Fruit fly (Drosophila melanogaster) whole organism, embryonic: ENCODE data around the gene Syt12.

ENCODE experiments used
- CG10543 ChIP-seq: fragments of 200-800 bp; sonication (Bioruptor generic); optimal IDR thresholded peaks from 3 replicates; lab custom pipeline; 2017; ENCODE audit warnings: missing biosample characterization, mild to moderate bottlenecking, missing genetic modification characterization, moderate library complexity
- CG11696 ChIP-seq: fragments of 200-800 bp; sonication (Bioruptor generic); IDR thresholded peaks from 2 replicates; pipeline ENCODE4 v1.3.6; 2022; ENCODE audit warnings: missing biosample characterization, missing genetic modification characterization
- CG12155 ChIP-seq: fragments of 200-800 bp; sonication (Bioruptor generic); optimal IDR thresholded peaks from 3 replicates; lab custom pipeline; 2016; ENCODE audit warnings: missing biosample characterization, missing genetic modification characterization
- CG12391 ChIP-seq: fragments of 200-800 bp; sonication (Bioruptor generic); optimal IDR thresholded peaks from 3 replicates; lab custom pipeline; 2018; ENCODE audit warnings: missing biosample characterization, mild to moderate bottlenecking, missing genetic modification characterization, moderate library complexity
- CG12744 ChIP-seq: fragments of 200-800 bp; sonication (Bioruptor generic); optimal IDR thresholded peaks from 2 replicates; lab custom pipeline; 2016; ENCODE audit warnings: missing biosample characterization, missing genetic modification characterization
- CG13123 ChIP-seq: fragments of 200-800 bp; sonication (Bioruptor generic); optimal IDR thresholded peaks from 2 replicates; lab custom pipeline; 2016; ENCODE audit warnings: missing biosample characterization, missing genetic modification characterization
- CG15514 ChIP-seq: fragments of 200-800 bp; sonication (Bioruptor generic); optimal IDR thresholded peaks from 3 replicates; lab custom pipeline; 2017; ENCODE audit warnings: missing biosample characterization, missing genetic modification characterization, mild to moderate bottlenecking, moderate library complexity, missing genetic modification reagents
- CG16813 ChIP-seq: fragments of 200-800 bp; sonication (Bioruptor generic); IDR thresholded peaks from 3 replicates; pipeline ENCODE4 v1.3.6; 2022; ENCODE audit warnings: missing biosample characterization, missing genetic modification characterization; ENCODE audit not compliant: partially characterized antibody
- CG17328 ChIP-seq: fragments of 200-800 bp; sonication (Bioruptor generic); IDR thresholded peaks from 2 replicates; pipeline ENCODE4 v1.3.6; 2022; ENCODE audit warnings: missing biosample characterization, missing genetic modification characterization
- CG30020 ChIP-seq: fragments of 200-800 bp; optimal IDR thresholded peaks from 2 replicates; lab custom pipeline; 2019; ENCODE audit warnings: missing biosample characterization, mild to moderate bottlenecking, missing genetic modification characterization, moderate library complexity
- CG3407 ChIP-seq: fragments of 200-800 bp; sonication (Bioruptor generic); optimal IDR thresholded peaks from 2 replicates; lab custom pipeline; 2018; ENCODE audit warnings: missing biosample characterization, mild to moderate bottlenecking, missing genetic modification characterization
- CG34224 ChIP-seq: fragments of 200-800 bp; sonication (Bioruptor generic); IDR thresholded peaks from 3 replicates; pipeline ENCODE4 v1.3.6; 2022; ENCODE audit warnings: missing biosample characterization, missing genetic modification characterization; ENCODE audit not compliant: partially characterized antibody
- CG7839 ChIP-seq: fragments of 200-800 bp; sonication (Bioruptor generic); optimal IDR thresholded peaks from 3 replicates; lab custom pipeline; 2018; ENCODE audit warnings: missing biosample characterization, mild to moderate bottlenecking, missing genetic modification characterization, moderate library complexity
- CG8388 ChIP-seq: fragments of 200-800 bp; sonication (Bioruptor generic); optimal IDR thresholded peaks from 2 replicates; lab custom pipeline; 2019; ENCODE audit warnings: missing biosample characterization, mild to moderate bottlenecking, missing genetic modification characterization, moderate library complexity
- CG8924 ChIP-seq: fragments of 200-800 bp; optimal IDR thresholded peaks from 3 replicates; lab custom pipeline; 2019; ENCODE audit warnings: missing biosample characterization, mild to moderate bottlenecking, missing genetic modification characterization, moderate library complexity
- CG9932 ChIP-seq: fragments of 200-800 bp; sonication (Bioruptor generic); IDR thresholded peaks from 2 replicates; pipeline ENCODE4 v1.3.6; 2022; ENCODE audit warnings: missing biosample characterization, missing genetic modification characterization
- CTCF ChIP-seq: fragments of 200-800 bp; sonication (Bioruptor generic); optimal IDR thresholded peaks from 2 replicates; lab custom pipeline; 2017; ENCODE audit warnings: missing biosample characterization, mild to moderate bottlenecking, missing genetic modification characterization, moderate library complexity
- Dek ChIP-seq: fragments of 200-800 bp; sonication (Bioruptor generic); optimal IDR thresholded peaks from 3 replicates; lab custom pipeline; 2019; ENCODE audit warnings: missing biosample characterization, mild to moderate bottlenecking, missing genetic modification characterization, moderate library complexity
- Dp ChIP-seq: fragments of 200-800 bp; sonication (Bioruptor generic); optimal IDR thresholded peaks from 2 replicates; lab custom pipeline; 2018; ENCODE audit warnings: missing biosample characterization, mild to moderate bottlenecking, missing genetic modification characterization, moderate library complexity
- Drgx ChIP-seq: fragments of 200-800 bp; sonication (Bioruptor generic); IDR thresholded peaks from 2 replicates; pipeline ENCODE4 v1.3.6; 2022; ENCODE audit warnings: missing biosample characterization, missing genetic modification characterization
- E2f2 ChIP-seq: fragments of 200-800 bp; sonication (Bioruptor generic); IDR thresholded peaks from 2 replicates; pipeline ENCODE4 v1.3.6; 2022; ENCODE audit warnings: missing biosample characterization, missing genetic modification characterization
- ERR ChIP-seq: fragments of 200-800 bp; sonication (Bioruptor generic); optimal IDR thresholded peaks from 2 replicates; lab custom pipeline; 2016; ENCODE audit warnings: missing biosample characterization, missing genetic modification characterization
- Gsc ChIP-seq: fragments of 200-800 bp; sonication (Bioruptor generic); IDR thresholded peaks from 2 replicates; pipeline ENCODE4 v1.3.6; 2022; ENCODE audit warnings: missing biosample characterization, missing genetic modification characterization
- HLH3B ChIP-seq: fragments of 200-800 bp; sonication (Bioruptor generic); IDR thresholded peaks from 2 replicates; pipeline ENCODE4 v1.3.6; 2022; ENCODE audit warnings: missing biosample characterization, missing genetic modification characterization
- HLH54F ChIP-seq: fragments of 200-800 bp; sonication (Bioruptor generic); optimal IDR thresholded peaks from 3 replicates; lab custom pipeline; 2016; ENCODE audit warnings: missing biosample characterization, missing genetic modification characterization
- MESR4 ChIP-seq: fragments of 200-800 bp; sonication (Bioruptor generic); optimal IDR thresholded peaks from 2 replicates; lab custom pipeline; 2018; ENCODE audit warnings: missing biosample characterization, mild to moderate bottlenecking, missing genetic modification characterization, moderate library complexity
- Mad ChIP-seq: fragments of 200-800 bp; sonication (Bioruptor generic); optimal IDR thresholded peaks from 2 replicates; lab custom pipeline; 2016; ENCODE audit warnings: missing biosample characterization, missing genetic modification characterization
- Med ChIP-seq: fragments of 200-800 bp; sonication (Bioruptor generic); peaks from one replicate; lab custom pipeline; 2016; ENCODE audit warnings: missing biosample characterization, missing genetic modification characterization, mild to moderate bottlenecking, inconsistent platforms, moderate library complexity
- Pdp1 ChIP-seq, 2 experiments: fragments of 200-800 bp; sonication (Bioruptor generic); optimal IDR thresholded peaks; 3 replicates each; lab custom pipeline; 2016; ENCODE audit warnings: missing biosample characterization in 2 of 2, missing genetic modification characterization in 2 of 2, mild to moderate bottlenecking in 1 of 2, moderate library complexity in 1 of 2
- Rx ChIP-seq: fragments of 200-800 bp; sonication (Bioruptor generic); IDR thresholded peaks from 2 replicates; pipeline ENCODE4 v1.3.6; 2022; ENCODE audit warnings: missing biosample characterization, missing genetic modification characterization
- Side ChIP-seq: fragments of 200-800 bp; sonication (Bioruptor generic); optimal IDR thresholded peaks from 2 replicates; lab custom pipeline; 2016; ENCODE audit warnings: missing biosample characterization, missing genetic modification characterization
- Sox100B ChIP-seq: fragments of 200-800 bp; sonication (Bioruptor generic); optimal IDR thresholded peaks from 3 replicates; lab custom pipeline; 2018; ENCODE audit warnings: missing biosample characterization, mild to moderate bottlenecking, missing genetic modification characterization
- bowl ChIP-seq: fragments of 200-800 bp; sonication (Bioruptor generic); IDR thresholded peaks from 2 replicates; pipeline ENCODE4 v1.3.6; 2022; ENCODE audit warnings: missing biosample characterization, missing genetic modification characterization
- cg ChIP-seq: fragments of 200-800 bp; sonication (Bioruptor generic); optimal IDR thresholded peaks from 3 replicates; lab custom pipeline; 2019; ENCODE audit warnings: missing biosample characterization, mild to moderate bottlenecking, missing genetic modification characterization, moderate library complexity
- ci ChIP-seq: fragments of 200-800 bp; sonication (Bioruptor generic); IDR thresholded peaks from 3 replicates; pipeline ENCODE4 v1.3.6; 2022; ENCODE audit warnings: missing biosample characterization, missing genetic modification characterization
- cwo ChIP-seq: fragments of 200-800 bp; sonication (Bioruptor generic); optimal IDR thresholded peaks from 3 replicates; lab custom pipeline; 2017; ENCODE audit warnings: missing biosample characterization, missing genetic modification characterization, mild to moderate bottlenecking, moderate library complexity, missing genetic modification reagents
- dimm ChIP-seq: fragments of 200-800 bp; sonication (Bioruptor generic); IDR thresholded peaks from 2 replicates; pipeline ENCODE4 v1.3.6; 2022; ENCODE audit warnings: missing biosample characterization, missing genetic modification characterization
- fd64A ChIP-seq: fragments of 200-800 bp; sonication (Bioruptor generic); optimal IDR thresholded peaks from 3 replicates; lab custom pipeline; 2018; ENCODE audit warnings: missing biosample characterization, mild to moderate bottlenecking, missing genetic modification characterization
- ftz-f1 ChIP-seq: fragments of 200-800 bp; sonication (Bioruptor generic); optimal IDR thresholded peaks from 2 replicates; lab custom pipeline; 2016; ENCODE audit warnings: missing biosample characterization, missing genetic modification characterization
- gem ChIP-seq: fragments of 200-800 bp; sonication (Bioruptor generic); optimal IDR thresholded peaks from 2 replicates; lab custom pipeline; 2019; ENCODE audit warnings: missing biosample characterization, mild to moderate bottlenecking, missing genetic modification characterization, moderate library complexity
- gfzf ChIP-seq: fragments of 200-800 bp; sonication (Bioruptor generic); optimal IDR thresholded peaks from 2 replicates; lab custom pipeline; 2016; ENCODE audit warnings: missing biosample characterization, mild to moderate bottlenecking, missing genetic modification characterization, moderate library complexity
- grau ChIP-seq: fragments of 200-800 bp; optimal IDR thresholded peaks from 3 replicates; lab custom pipeline; 2019; ENCODE audit warnings: missing biosample characterization, mild to moderate bottlenecking, missing genetic modification characterization, moderate library complexity
- hbn ChIP-seq: fragments of 200-800 bp; sonication (Bioruptor generic); IDR thresholded peaks from 2 replicates; pipeline ENCODE4 v1.3.6; 2022; ENCODE audit warnings: missing biosample characterization, missing genetic modification characterization; ENCODE audit not compliant: partially characterized antibody
- insv ChIP-seq, 2 experiments: fragments of 200-800 bp; sonication (Bioruptor generic); optimal IDR thresholded peaks; 3 replicates each; lab custom pipeline; 2016 to 2018; ENCODE audit warnings: missing biosample characterization in 2 of 2, missing genetic modification characterization in 2 of 2
- lola ChIP-seq, 3 experiments: fragments of >200 bp in 2 of 3; fragments of 200-800 bp in 1 of 3; sonication (Bioruptor generic) in 1 of 3; optimal IDR thresholded peaks; 2 replicates each; lab custom pipeline; 2017 to 2019; ENCODE audit warnings: missing biosample characterization in 3 of 3, missing genetic modification characterization in 3 of 3, mild to moderate bottlenecking in 1 of 3, moderate library complexity in 1 of 3
- luna ChIP-seq: fragments of 200-800 bp; sonication (Bioruptor generic); optimal IDR thresholded peaks from 2 replicates; lab custom pipeline; 2016; ENCODE audit warnings: missing biosample characterization, missing genetic modification characterization
- mirr ChIP-seq: fragments of 200-800 bp; sonication (Bioruptor generic); optimal IDR thresholded peaks from 3 replicates; lab custom pipeline; 2018; ENCODE audit warnings: missing biosample characterization, mild to moderate bottlenecking, missing genetic modification characterization
- pnt ChIP-seq: fragments of 200-800 bp; sonication (Bioruptor generic); optimal IDR thresholded peaks from 3 replicates; lab custom pipeline; 2016; ENCODE audit warnings: missing biosample characterization, missing genetic modification characterization
- pzg ChIP-seq: fragments of 200-800 bp; sonication (Bioruptor generic); optimal IDR thresholded peaks from 3 replicates; lab custom pipeline; 2018; ENCODE audit warnings: missing biosample characterization, mild to moderate bottlenecking, missing genetic modification characterization, moderate library complexity

The Syt12 gene

dm6 chrX:13412941-13413613, 54.0 kb downstream of the Syt12 start, which contains the start of the genes CG1998 and Set2 (continued):
- TF ChIP-seq CG12391 (tag; lab: Kevin White, UChicago) (peak; percentile 41), CG7839 (tag; lab: Kevin White, UChicago) (no peak), CG10543 (GFP tag; lab: Kevin White, UChicago) (peak; percentile 32), MESR4 (GFP tag; lab: Kevin White, UChicago) (peak; percentile 91), mirr (peak; percentile 1), CG9932 (GFP tag; lab: Robert Waterston, UW) (no peak), CG11696 (GFP tag; lab: Robert Waterston, UW) (no peak), CG16813 (peak; percentile 31; the same call in 2 of the 3 replicates), gem (tag; lab: Kevin White, UChicago) (no peak), CG15514 (GFP tag; lab: Kevin White, UChicago) (peak; percentile 84), HLH54F (GFP tag; lab: Kevin White, UChicago) (peak; percentile 11), insv (GFP tag; optimal IDR thresholded peaks at IDR 0.05; lab: Kevin White, UChicago) (peak in 1 of 2 experiments; percentile 74), Side (no peak), CG30020 (tag; lab: Kevin White, UChicago) (no peak), luna (GFP tag; lab: Kevin White, UChicago) (no peak), CG34224 (GFP tag; lab: Robert Waterston, UW) (peak; percentile 11; the same call in 1 of the 3 replicates), bowl (GFP tag; lab: Robert Waterston, UW) (no peak), Rx (GFP tag; lab: Robert Waterston, UW) (no peak), CG12155 (GFP tag; lab: Kevin White, UChicago) (no peak), CG8924 (tag; lab: Kevin White, UChicago) (peak; percentile 45), cwo (GFP tag; lab: Kevin White, UChicago) (no peak), Dp (GFP tag; lab: Kevin White, UChicago) (peak; percentile 80), fd64A (GFP tag; lab: Kevin White, UChicago) (no peak), Pdp1 (GFP tag; optimal IDR thresholded peaks at IDR 0.05; lab: Kevin White, UChicago) (peak in 1 of 2 experiments; percentile 64), gfzf (peak; percentile 98), Mad (GFP tag; lab: Kevin White, UChicago) (peak; percentile 46), grau (tag; lab: Kevin White, UChicago) (peak; percentile 37), ci (peak; percentile 72), CTCF (GFP tag; lab: Kevin White, UChicago) (peak; percentile 45), Dek (tag; lab: Kevin White, UChicago) (peak; percentile 21), CG12744 (GFP tag; lab: Kevin White, UChicago) (no peak), Drgx (GFP tag; lab: Robert Waterston, UW) (no peak), CG13123 (GFP tag; lab: Kevin White, UChicago) (no peak), lola (GFP tag; optimal IDR thresholded peaks at IDR 0.05; lab: Kevin White, UChicago) (no peak), pzg (peak; percentile 98), dimm (no peak), CG8388 (no peak), CG3407 (no peak), Gsc (GFP tag; lab: Robert Waterston, UW) (no peak), E2f2 (GFP tag; lab: Robert Waterston, UW) (peak; percentile 87), pnt (GFP tag; lab: Kevin White, UChicago) (peak; percentile 1), HLH3B (no peak), Med (GFP tag; lab: Kevin White, UChicago) (peak; percentile 94), ftz-f1 (GFP tag; lab: Kevin White, UChicago) (peak; percentile 93), hbn (GFP tag; lab: Robert Waterston, UW) (peak; percentile 34; the same call in 1 of the 2 replicates), ERR (GFP tag; lab: Kevin White, UChicago) (peak; percentile 24), CG17328 (GFP tag; lab: Robert Waterston, UW) (no peak), Sox100B (GFP tag; lab: Kevin White, UChicago) (no peak), cg (GFP tag; lab: Kevin White, UChicago) (peak; percentile 84)
